Worm (Caenorhabditis elegans): ENCODE data around the gene F55G11.4.

F55G11.4 gene

DNA sequence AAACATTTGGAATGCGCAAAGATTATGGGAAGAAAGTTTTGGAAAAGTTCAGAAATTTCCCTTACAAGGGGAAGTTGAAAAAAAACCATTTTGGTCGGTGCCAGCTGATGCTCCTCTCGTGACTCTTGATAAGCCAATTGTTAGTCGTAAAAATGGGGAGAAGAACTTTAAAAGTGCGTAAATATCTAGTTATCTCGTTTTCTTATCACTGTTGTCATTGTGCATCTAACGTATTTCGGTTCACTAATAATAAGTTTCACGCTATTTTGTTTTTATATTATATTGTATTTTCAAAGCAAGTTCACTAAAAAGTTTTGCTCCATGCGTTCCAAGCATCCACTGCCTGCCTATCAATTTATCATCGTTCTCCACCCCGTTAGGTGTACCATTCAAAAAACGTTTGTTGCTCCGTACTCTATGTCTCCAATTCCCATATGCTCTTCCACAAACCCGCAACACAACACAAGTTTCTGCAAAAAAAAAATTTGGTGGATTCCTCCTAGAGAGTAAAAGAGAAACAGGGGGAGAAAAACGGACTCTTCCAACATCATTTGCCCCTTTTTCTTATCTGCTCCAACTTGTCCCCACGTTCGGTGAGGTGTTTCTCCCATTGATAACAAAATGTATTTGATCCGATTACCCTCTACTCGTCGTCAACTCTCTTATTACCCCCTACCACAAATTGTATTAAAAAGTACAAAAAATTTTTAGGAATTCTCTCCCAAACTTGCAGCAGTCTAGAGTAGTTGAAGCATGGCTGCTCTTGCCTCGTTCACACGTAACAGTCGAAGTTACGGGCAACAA is 35.2 kb downstream of the F55G11.4 start, which contains the start of gene mbk-2:
mbk-2 (plus strand) TSS at position 754 of the 804 bp plus-strand sequence.
- TF ChIP-seq W03F9.2 (tag; optimal IDR thresholded peaks at IDR 0.05): no peak
- TF ChIP-seq him-1 (tag; optimal IDR thresholded peaks at IDR 0.05): no peak
- TF ChIP-seq dao-5 (tag; optimal IDR thresholded peaks at IDR 0.05): no peak

ce11 chrIV:13009507-13009906 is 36.1 kb downstream of the F55G11.4 start:
- no peak for TF ChIP-seq dao-5 (tag; optimal IDR thresholded peaks at IDR 0.05)
- TF ChIP-seq W03F9.2 (tag; optimal IDR thresholded peaks at IDR 0.05): no peak
- TF ChIP-seq him-1 (tag; optimal IDR thresholded peaks at IDR 0.05): no peak

- no peak for TF ChIP-seq dao-5 (tag; optimal IDR thresholded peaks at IDR 0.05)
- TF ChIP-seq W03F9.2 (tag; optimal IDR thresholded peaks at IDR 0.05): no peak
- no peak for TF ChIP-seq him-1 (tag; optimal IDR thresholded peaks at IDR 0.05)
These were observed 39.8 kb downstream of the F55G11.4 start for ce11 chrIV:13013231-13013630.

ce11 chrIV:13013711-13014341 is 40.4 kb downstream of the F55G11.4 start:
- TF ChIP-seq dao-5 (tag; optimal IDR thresholded peaks at IDR 0.05): no peak
- no peak for TF ChIP-seq W03F9.2 (tag; optimal IDR thresholded peaks at IDR 0.05)
- TF ChIP-seq him-1 (tag; optimal IDR thresholded peaks at IDR 0.05): no peak

ce11 chrIV:13015801-13016404 is 42.5 kb downstream of the F55G11.4 start:
- no peak for TF ChIP-seq dao-5 (tag; optimal IDR thresholded peaks at IDR 0.05)
- TF ChIP-seq him-1 (tag; optimal IDR thresholded peaks at IDR 0.05): peak; percentile 10

DNA sequence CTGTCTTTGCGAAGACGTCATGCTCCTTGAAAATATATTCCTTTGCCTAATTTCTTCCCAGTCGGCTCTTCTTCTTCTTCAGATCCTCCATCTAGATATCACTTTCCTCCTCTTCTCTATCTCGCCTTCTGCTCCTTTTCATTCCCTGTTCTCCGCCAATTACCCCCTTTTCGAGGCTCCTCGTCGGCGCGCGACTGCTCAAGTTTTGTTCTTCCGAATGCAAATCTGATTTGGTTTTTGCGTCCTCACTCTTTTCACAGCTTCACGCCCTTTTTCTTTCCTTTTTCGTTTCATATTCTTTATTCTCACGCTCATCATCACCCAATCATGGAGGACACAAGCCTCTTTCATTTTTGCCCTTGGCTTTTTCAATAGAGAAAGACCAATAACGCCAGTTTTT is 43.4 kb downstream of the F55G11.4 start:
- TF ChIP-seq him-1 (tag; optimal IDR thresholded peaks at IDR 0.05) (no peak), W03F9.2 (tag; optimal IDR thresholded peaks at IDR 0.05) (no peak), dao-5 (tag; optimal IDR thresholded peaks at IDR 0.05) (no peak)

ce11 chrIV:13021006-13021405 is 47.6 kb downstream of the F55G11.4 start:
- TF ChIP-seq him-1 (tag; optimal IDR thresholded peaks at IDR 0.05) (no peak), dao-5 (tag; optimal IDR thresholded peaks at IDR 0.05) (no peak), W03F9.2 (tag; optimal IDR thresholded peaks at IDR 0.05) (no peak)

ce11 chrIV:13022892-13023291 is 49.5 kb downstream of the F55G11.4 start:
- TF ChIP-seq W03F9.2 (tag; optimal IDR thresholded peaks at IDR 0.05) (no peak), him-1 (tag; optimal IDR thresholded peaks at IDR 0.05) (no peak), dao-5 (tag; optimal IDR thresholded peaks at IDR 0.05) (no peak)

Data from whole organism, L4/young adult.